Worm (Caenorhabditis elegans) whole organism, L1 larva: ENCODE results near the gene Y19D10B.8.

Experiments
- elt-3 ChIP-seq, 6 experiments: fragments of 150-350 bp in 1 of 6; sonication (generic microtip); optimal IDR thresholded peaks; 2 replicates each; lab custom pipeline; 2017 to 2018; ENCODE audit warnings: missing biosample characterization in 6 of 6, missing genetic modification characterization in 6 of 6, inconsistent platforms in 1 of 6
- fkh-8 ChIP-seq: sonication (generic microtip); optimal IDR thresholded peaks from 2 replicates; lab custom pipeline; 2016; ENCODE audit warnings: mild to moderate bottlenecking, missing genetic modification characterization, missing compliant biosample characterization
- lin-39 ChIP-seq: fragments of 150-350 bp; optimal IDR thresholded peaks from 2 replicates; lab custom pipeline; 2014; ENCODE audit warnings: missing biosample characterization, missing genetic modification reagents, missing genetic modification characterization
- mdl-1 ChIP-seq, 2 experiments: fragments of 150-350 bp; optimal IDR thresholded peaks; 2 replicates each; lab custom pipeline; 2014 to 2017; ENCODE audit warnings: missing biosample characterization in 2 of 2, missing genetic modification characterization in 2 of 2, inconsistent platforms in 1 of 2
- nhr-11 ChIP-seq: fragments of 150-350 bp; optimal IDR thresholded peaks from 2 replicates; lab custom pipeline; 2014; ENCODE audit warnings: missing biosample characterization, missing genetic modification characterization
- nhr-47 ChIP-seq: sonication (generic microtip); optimal IDR thresholded peaks from 2 replicates; lab custom pipeline; 2016; ENCODE audit warnings: mild to moderate bottlenecking, missing genetic modification characterization, moderate library complexity, missing compliant biosample characterization
- rnt-1 ChIP-seq: sonication (generic microtip); optimal IDR thresholded peaks from 2 replicates; lab custom pipeline; 2016; ENCODE audit warnings: mild to moderate bottlenecking, missing genetic modification characterization, moderate library complexity, missing compliant biosample characterization
- snpc-4 ChIP-seq: fragments of 150-350 bp; optimal IDR thresholded peaks from 2 replicates; lab custom pipeline; 2014; ENCODE audit warnings: missing biosample characterization, missing genetic modification characterization
- unc-98 ChIP-seq: fragments of 200-800 bp; sonication (Bioruptor generic); IDR thresholded peaks from 2 replicates; pipeline ENCODE4 v1.3.6; 2022; ENCODE audit warnings: missing genetic modification characterization, missing compliant biosample characterization
- zag-1 ChIP-seq: fragments of 150-350 bp; optimal IDR thresholded peaks from 2 replicates; lab custom pipeline; 2014; ENCODE audit warnings: missing biosample characterization, missing genetic modification characterization
- ztf-11 ChIP-seq, 2 experiments: sonication (generic microtip); optimal IDR thresholded peaks; 2 replicates each; lab custom pipeline; 2016 to 2017; ENCODE audit warnings: missing genetic modification characterization in 2 of 2, missing biosample characterization in 1 of 2, missing compliant biosample characterization in 1 of 2

ce11 chrV:2324260-2324659, 23.5 kb upstream of the Y19D10B.8 start:
- TF ChIP-seq zag-1 (tag; lab: Kevin White, UChicago) (no peak), mdl-1 (tag; optimal IDR thresholded peaks at IDR 0.05; lab: Kevin White, UChicago) (no peak), ztf-11 (tag; optimal IDR thresholded peaks at IDR 0.05; lab: Kevin White, UChicago) (no peak), elt-3 (tag; optimal IDR thresholded peaks at IDR 0.05; lab: Kevin White, UChicago) (no peak), nhr-11 (tag; lab: Kevin White, UChicago) (no peak), unc-98 (no peak), lin-39 (no peak), snpc-4 (tag; lab: Kevin White, UChicago) (no peak), rnt-1 (no peak), fkh-8 (tag; lab: Kevin White, UChicago) (no peak), nhr-47 (no peak)
